Fruit fly (Drosophila melanogaster) whole organism, pupa: ENCODE data around the gene CG11882.

ENCODE experiments used
- CG10348 ChIP-seq: fragments of 200-800 bp; sonication (Bioruptor generic); IDR thresholded peaks from 2 replicates; pipeline ENCODE4 v1.3.6; 2022; ENCODE audit warnings: missing biosample characterization, missing genetic modification characterization
- CG12605 ChIP-seq: fragments of 200-800 bp; sonication (Bioruptor generic); IDR thresholded peaks from 2 replicates; pipeline ENCODE4 v1.3.6; 2022; ENCODE audit warnings: missing biosample characterization, missing genetic modification characterization
- CG17806 ChIP-seq: fragments of 200-800 bp; sonication (Bioruptor generic); optimal IDR thresholded peaks from 2 replicates; lab custom pipeline; 2018; ENCODE audit warnings: missing biosample characterization, mild to moderate bottlenecking, missing genetic modification characterization, moderate library complexity
- CG32121 ChIP-seq: fragments of 200-800 bp; sonication (Bioruptor generic); IDR thresholded peaks from 2 replicates; pipeline ENCODE4 v1.3.6; 2022; ENCODE audit warnings: missing biosample characterization, missing genetic modification characterization
- CG8159 ChIP-seq: fragments of 200-800 bp; sonication (Bioruptor generic); optimal IDR thresholded peaks from 3 replicates; lab custom pipeline; 2018; ENCODE audit warnings: missing biosample characterization, mild to moderate bottlenecking, missing genetic modification characterization, moderate library complexity
- D1 ChIP-seq: fragments of 200-800 bp; sonication (Bioruptor generic); optimal IDR thresholded peaks from 2 replicates; lab custom pipeline; 2018; ENCODE audit warnings: missing biosample characterization, mild to moderate bottlenecking, missing genetic modification characterization, moderate library complexity
- EcR ChIP-seq: fragments of 200-800 bp; sonication (Bioruptor generic); optimal IDR thresholded peaks from 3 replicates; lab custom pipeline; 2019; ENCODE audit warnings: missing biosample characterization, missing genetic modification characterization, mild to moderate bottlenecking, moderate library complexity, missing genetic modification reagents
- Pif1B ChIP-seq: fragments of 200-800 bp; sonication (Bioruptor generic); optimal IDR thresholded peaks from 3 replicates; lab custom pipeline; 2016; ENCODE audit warnings: missing biosample characterization, missing genetic modification characterization
- gl ChIP-seq: fragments of 200-800 bp; sonication (Bioruptor generic); optimal IDR thresholded peaks from 2 replicates; lab custom pipeline; 2018; ENCODE audit warnings: missing biosample characterization, mild to moderate bottlenecking, missing genetic modification characterization
- rn ChIP-seq: fragments of 200-800 bp; sonication (Bioruptor generic); IDR thresholded peaks from 2 replicates; pipeline ENCODE4 v1.3.6; 2022; ENCODE audit warnings: missing biosample characterization, missing genetic modification characterization

dm6 chr3R:29148072-29148471, at the start of gene CG11882, which contains the start of gene Pglym78:
- TF ChIP-seq CG12605 (GFP tag; lab: Robert Waterston, UW) (peak; percentile 54; the same call in 1 of the 2 replicates), Pif1B (no peak), CG8159 (tag; lab: Kevin White, UChicago) (no peak), EcR (GFP tag; lab: Kevin White, UChicago) (peak; percentile 67), gl (tag; lab: Kevin White, UChicago) (no peak), D1 (no peak), CG32121 (GFP tag; lab: Robert Waterston, UW) (peak; percentile 55), CG10348 (GFP tag; lab: Robert Waterston, UW) (no peak), CG17806 (tag; lab: Kevin White, UChicago) (no peak), rn (no peak)
